Worm (Caenorhabditis elegans): Measurements from ENCODE around the gene slc-36.3.
A peak's percentile ranks its signal among the peaks of the same experiment; 100 is the strongest.
"Not testable (repeated sequence)": the region's sequence is repeated elsewhere in the genome, so short reads cannot be mapped to it uniquely, and the experiment has no call there.

The slc-36.3 gene

DNA sequence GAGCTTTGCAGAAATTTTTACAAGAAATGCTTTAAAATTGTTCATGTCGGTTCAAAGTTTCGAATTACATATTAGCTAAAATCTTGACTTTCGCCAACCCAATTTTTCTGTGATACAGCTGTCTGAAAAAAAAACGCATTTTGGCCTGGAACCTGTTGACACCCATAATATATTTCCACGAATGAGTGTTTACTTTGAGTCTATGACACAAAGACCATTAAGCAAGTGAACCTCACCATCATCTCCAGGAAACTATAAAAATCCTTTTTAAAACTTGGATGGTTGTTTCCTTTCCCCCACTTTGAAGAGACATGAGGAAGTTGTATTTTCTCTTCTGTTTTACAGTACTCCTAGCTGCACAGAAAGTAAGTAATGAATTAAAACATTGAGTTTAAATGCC, 30.3 kb upstream of the slc-36.3 start, which contains the start of gene clec-263:
Gene clec-263 (plus strand): TSS at position 301 of the 400 bp plus-strand sequence.
- TF ChIP-seq efl-1 (optimal IDR thresholded peaks at IDR 0.05) (no peak), efl-1 (GFP tag; optimal IDR thresholded peaks at IDR 0.05 in 1 of 2) (peak in 1 of 2 experiments; percentile 4), tbx-2 (tag; optimal IDR thresholded peaks at IDR 0.05) (no peak)

DNA sequence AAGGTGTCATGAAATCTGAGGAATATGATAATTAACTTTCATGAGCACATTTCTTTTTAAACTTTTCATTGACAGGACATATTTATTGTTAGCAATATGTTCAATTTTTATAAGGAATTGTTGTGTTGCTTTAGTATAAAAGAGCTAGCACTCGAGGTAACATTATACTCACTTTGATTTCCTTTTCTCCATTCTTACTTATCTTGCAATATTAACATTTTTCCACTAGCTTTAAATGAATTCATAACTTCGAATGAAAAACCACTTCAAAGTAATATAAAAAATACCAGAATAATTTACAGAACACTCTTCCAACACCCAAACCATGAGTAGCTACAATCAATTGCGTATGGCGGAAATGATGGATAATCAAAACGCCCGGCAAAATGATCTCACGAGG, 29.4 kb upstream of the slc-36.3 start, which contains the start of gene F26F2.5:
Gene F26F2.5 (plus strand): TSS at position 301 of the 400 bp plus-strand sequence.
- TF ChIP-seq xbp-1 (tag; optimal IDR thresholded peaks at IDR 0.05) (no peak), sup-37 (GFP tag; optimal IDR thresholded peaks at IDR 0.05) (no peak), nhr-90 (tag; optimal IDR thresholded peaks at IDR 0.05; ENCODE audit: poor library complexity) (no peak), swsn-7 (tag; optimal IDR thresholded peaks at IDR 0.05) (no peak)

DNA sequence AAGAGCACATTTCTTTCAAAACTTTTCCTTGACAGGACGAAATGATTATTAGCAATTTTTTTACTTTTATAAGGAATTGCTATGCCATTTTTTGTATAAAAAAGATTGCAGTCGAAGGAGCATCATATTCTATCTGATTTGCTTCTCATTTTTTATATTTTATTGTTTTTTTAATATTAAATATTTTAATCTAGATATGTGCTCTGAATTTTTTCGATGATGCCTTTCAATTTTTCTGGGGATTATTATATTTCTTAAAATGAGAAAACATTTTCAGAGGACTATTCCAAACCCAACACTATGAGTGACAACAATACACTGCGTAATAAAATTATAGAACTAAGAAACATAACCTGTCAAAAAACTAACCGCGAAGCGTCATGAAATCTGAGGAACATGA, 25.0 kb upstream of the slc-36.3 start, which contains the start of gene F26F2.4:
Gene F26F2.4 (plus strand): TSS at position 301 of the 400 bp plus-strand sequence.
- TF ChIP-seq jun-1 (tag; optimal IDR thresholded peaks at IDR 0.05); snpc-4 (tag; optimal IDR thresholded peaks at IDR 0.05); ets-5 (GFP tag; IDR thresholded peaks at IDR 0.05): not testable (repeated sequence)

DNA sequence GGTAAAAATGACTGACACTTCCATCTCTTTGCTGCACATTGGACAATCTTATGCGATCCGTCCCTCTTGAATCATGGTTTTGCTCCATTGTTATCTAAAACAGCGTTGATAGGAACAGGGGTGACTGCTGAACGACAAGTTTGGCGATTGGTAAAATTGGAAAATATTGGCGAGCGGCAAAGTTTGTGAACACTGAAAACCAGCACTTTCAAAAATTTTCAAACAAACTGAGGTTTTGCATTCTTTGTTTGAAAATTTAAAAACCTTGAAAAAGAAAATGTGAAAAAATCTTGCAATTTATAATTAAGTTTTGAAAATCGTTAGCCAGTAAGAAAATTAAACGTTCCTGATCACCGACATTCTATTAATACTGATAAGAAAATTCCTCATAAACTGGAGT, 22.5 kb upstream of the slc-36.3 start, which contains the start of gene F26F2.3:
Gene F26F2.3 (minus strand): TSS at position 101 of the 400 bp plus-strand sequence.
- TF ChIP-seq ceh-90 (tag; optimal IDR thresholded peaks at IDR 0.05) = no peak
- no peak for TF ChIP-seq nhr-84 (tag; optimal IDR thresholded peaks at IDR 0.05)
- no peak for TF ChIP-seq mep-1 (tag; optimal IDR thresholded peaks at IDR 0.05)
- no peak for TF ChIP-seq C34B4.2 (tag; optimal IDR thresholded peaks at IDR 0.05)
- no peak for TF ChIP-seq sup-37 (GFP tag; optimal IDR thresholded peaks at IDR 0.05)
- no peak for TF ChIP-seq unc-30 (tag; optimal IDR thresholded peaks at IDR 0.05)
- TF ChIP-seq ceh-82 (tag; optimal IDR thresholded peaks at IDR 0.05) = no peak
- TF ChIP-seq lin-35 (GFP tag; optimal IDR thresholded peaks at IDR 0.05) = no peak
- no peak for TF ChIP-seq unc-130 (tag; optimal IDR thresholded peaks at IDR 0.05)

DNA sequence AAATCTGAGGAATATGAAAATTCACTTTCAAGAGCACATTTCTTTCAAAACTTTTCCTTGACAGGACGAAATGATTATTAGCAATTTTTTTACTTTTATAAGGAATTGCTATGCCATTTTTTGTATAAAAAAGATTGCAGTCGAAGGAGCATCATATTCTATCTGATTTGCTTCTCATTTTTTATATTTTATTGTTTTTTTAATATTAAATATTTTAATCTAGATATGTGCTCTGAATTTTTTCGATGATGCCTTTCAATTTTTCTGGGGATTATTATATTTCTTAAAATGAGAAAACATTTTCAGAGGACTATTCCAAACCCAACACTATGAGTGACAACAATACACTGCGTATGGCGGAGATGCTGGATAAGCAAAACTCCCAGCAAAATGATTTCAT, 20.1 kb upstream of the slc-36.3 start, which contains the start of gene F26F2.13:
Gene F26F2.13 (plus strand): TSS at position 301 of the 400 bp plus-strand sequence.
- TF ChIP-seq Y116A8C.19 (tag; optimal IDR thresholded peaks at IDR 0.05; ENCODE audit: borderline replicate concordance); zag-1 (tag; optimal IDR thresholded peaks at IDR 0.05); fkh-4 (tag; optimal IDR thresholded peaks at IDR 0.05; ENCODE audit: borderline replicate concordance): not testable (repeated sequence)

ce11 chrV:20561795-20562194, 17.8 kb upstream of the slc-36.3 start, which contains the start of gene F26F2.1:
Gene F26F2.1 (minus strand): TSS chrV:20561895.
- TF ChIP-seq efl-3 (GFP tag; optimal IDR thresholded peaks at IDR 0.05) (no peak), xbp-1 (tag; optimal IDR thresholded peaks at IDR 0.05) (no peak), ceh-88 (GFP tag; IDR thresholded peaks at IDR 0.05) (no peak)

DNA sequence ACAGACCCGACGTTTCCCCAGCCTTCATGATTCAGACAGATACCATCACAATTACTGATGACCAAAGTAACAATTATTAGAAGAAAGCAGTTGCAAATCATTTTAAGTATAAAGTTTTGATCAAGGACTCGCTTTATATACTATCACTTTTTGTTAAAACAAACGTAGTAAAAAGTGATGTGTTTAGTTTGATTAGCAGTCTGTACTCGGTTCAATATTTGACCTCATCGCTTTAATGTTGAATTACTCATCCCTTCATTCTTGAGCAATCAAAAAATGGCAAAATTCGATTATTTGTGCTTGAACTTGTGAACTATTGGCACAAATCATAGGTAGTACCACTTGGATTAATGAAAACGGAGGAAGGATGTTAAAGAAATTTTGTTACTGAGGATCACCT, 14.3 kb upstream of the slc-36.3 start, which contains the start of gene abf-4:
Gene abf-4 (minus strand): TSS at position 101 of the 400 bp plus-strand sequence.
- no peak for TF ChIP-seq alr-1 (tag; optimal IDR thresholded peaks at IDR 0.05; ENCODE audit: borderline replicate concordance)
- no peak for TF ChIP-seq ceh-82 (tag; optimal IDR thresholded peaks at IDR 0.05)
- no peak for TF ChIP-seq tbx-2 (tag; optimal IDR thresholded peaks at IDR 0.05)
- no peak for TF ChIP-seq unc-30 (tag; optimal IDR thresholded peaks at IDR 0.05)
- no peak for TF ChIP-seq nhr-237 (tag; optimal IDR thresholded peaks at IDR 0.05)
- no peak for TF ChIP-seq lin-39 (tag; optimal IDR thresholded peaks at IDR 0.05)
- no peak for TF ChIP-seq dpl-1 (GFP tag; optimal IDR thresholded peaks at IDR 0.05)
- TF ChIP-seq fos-1 (tag; optimal IDR thresholded peaks at IDR 0.05) = no peak
- no peak for TF ChIP-seq hpl-2 (GFP tag; optimal IDR thresholded peaks at IDR 0.05)
